Fruit fly (Drosophila melanogaster) whole organism, embryonic: ENCODE measurements around the gene r-l.

ENCODE experiments used
- Asciz ChIP-seq: fragments of 200-800 bp; sonication (Bioruptor generic); optimal IDR thresholded peaks from 2 replicates; lab custom pipeline; 2017; ENCODE audit warnings: missing biosample characterization, mild to moderate bottlenecking, missing genetic modification characterization, missing genetic modification reagents
- Bdp1 ChIP-seq: fragments of 200-800 bp; sonication (Bioruptor generic); optimal IDR thresholded peaks from 3 replicates; lab custom pipeline; 2016; ENCODE audit warnings: missing biosample characterization, missing genetic modification characterization
- CG10274 ChIP-seq: fragments of 200-800 bp; sonication (Bioruptor generic); optimal IDR thresholded peaks from 3 replicates; lab custom pipeline; 2017; ENCODE audit warnings: missing biosample characterization, mild to moderate bottlenecking, missing genetic modification characterization
- CG11695 ChIP-seq: fragments of 200-800 bp; sonication (Bioruptor generic); IDR thresholded peaks from 3 replicates; pipeline ENCODE4 v1.3.6; 2022; ENCODE audit warnings: missing biosample characterization, missing genetic modification characterization
- CG12769 ChIP-seq: fragments of 200-800 bp; sonication (Bioruptor generic); optimal IDR thresholded peaks from 2 replicates; lab custom pipeline; 2019; ENCODE audit warnings: missing biosample characterization, mild to moderate bottlenecking, missing genetic modification characterization, moderate library complexity
- CG13424 ChIP-seq: fragments of 200-800 bp; sonication (Bioruptor generic); optimal IDR thresholded peaks from 2 replicates; lab custom pipeline; 2019; ENCODE audit warnings: missing biosample characterization, mild to moderate bottlenecking, missing genetic modification characterization, moderate library complexity
- CG15011 ChIP-seq: fragments of 200-800 bp; sonication (Bioruptor generic); optimal IDR thresholded peaks from 3 replicates; lab custom pipeline; 2018; ENCODE audit warnings: missing biosample characterization, mild to moderate bottlenecking, missing genetic modification characterization
- CG17385 ChIP-seq: fragments of 200-800 bp; sonication (Bioruptor generic); optimal IDR thresholded peaks from 3 replicates; lab custom pipeline; 2018; ENCODE audit warnings: missing biosample characterization, mild to moderate bottlenecking, missing genetic modification characterization
- CG2129 ChIP-seq: fragments of 200-800 bp; sonication (Bioruptor generic); IDR thresholded peaks from 2 replicates; pipeline ENCODE4 v1.3.6; 2022; ENCODE audit warnings: missing biosample characterization, missing genetic modification characterization; ENCODE audit not compliant: partially characterized antibody
- CG2199 ChIP-seq: fragments of 200-800 bp; sonication (Bioruptor generic); IDR thresholded peaks from 3 replicates; pipeline ENCODE4 v1.3.6; 2022; ENCODE audit warnings: missing biosample characterization, missing genetic modification characterization
- CG30403 ChIP-seq: fragments of 200-800 bp; sonication (Bioruptor generic); optimal IDR thresholded peaks from 3 replicates; lab custom pipeline; 2016; ENCODE audit warnings: missing biosample characterization, missing genetic modification characterization
- CG31365 ChIP-seq: fragments of 200-800 bp; sonication (Bioruptor generic); optimal IDR thresholded peaks from 2 replicates; lab custom pipeline; 2018; ENCODE audit warnings: missing biosample characterization, mild to moderate bottlenecking, missing genetic modification characterization
- CG31441 ChIP-seq: fragments of 200-800 bp; sonication (Bioruptor generic); IDR thresholded peaks from 2 replicates; pipeline ENCODE4 v1.3.6; 2022; ENCODE audit warnings: missing biosample characterization, missing genetic modification characterization
- CG6254 ChIP-seq: fragments of 200-800 bp; sonication (Bioruptor generic); optimal IDR thresholded peaks from 3 replicates; lab custom pipeline; 2017; ENCODE audit warnings: mild to moderate bottlenecking, missing biosample characterization, missing genetic modification reagents, missing genetic modification characterization
- CoRest ChIP-seq: fragments of 200-800 bp; sonication (Bioruptor generic); optimal IDR thresholded peaks from 3 replicates; lab custom pipeline; 2018; ENCODE audit warnings: missing biosample characterization, mild to moderate bottlenecking, missing genetic modification characterization, moderate library complexity
- D ChIP-seq, 2 experiments: fragments of 200-800 bp in 1 of 2; fragments of >200 bp in 1 of 2; sonication (Bioruptor generic) in 1 of 2; optimal IDR thresholded peaks; 2 replicates in 1 of 2; 3 replicates in 1 of 2; lab custom pipeline; 2017; ENCODE audit warnings: mild to moderate bottlenecking in 1 of 2, missing biosample characterization in 1 of 2, missing genetic modification characterization in 1 of 2, missing genetic modification reagents in 1 of 2
- Drgx ChIP-seq: fragments of 200-800 bp; sonication (Bioruptor generic); IDR thresholded peaks from 2 replicates; pipeline ENCODE4 v1.3.6; 2022; ENCODE audit warnings: missing biosample characterization, missing genetic modification characterization
- E2f2 ChIP-seq: fragments of 200-800 bp; sonication (Bioruptor generic); IDR thresholded peaks from 2 replicates; pipeline ENCODE4 v1.3.6; 2022; ENCODE audit warnings: missing biosample characterization, missing genetic modification characterization
- HLH4C ChIP-seq: fragments of 200-800 bp; sonication (Bioruptor generic); IDR thresholded peaks from 3 replicates; pipeline ENCODE4 v1.3.6; 2022; ENCODE audit warnings: missing biosample characterization, missing genetic modification characterization; ENCODE audit not compliant: partially characterized antibody
- Hmr ChIP-seq: fragments of 200-800 bp; sonication (Bioruptor generic); optimal IDR thresholded peaks from 3 replicates; lab custom pipeline; 2017; ENCODE audit warnings: mild to moderate bottlenecking, missing biosample characterization, missing genetic modification reagents, missing genetic modification characterization
- Lim3 ChIP-seq: fragments of 200-800 bp; sonication (Bioruptor generic); IDR thresholded peaks from 2 replicates; pipeline ENCODE4 v1.3.6; 2022; ENCODE audit warnings: missing biosample characterization, missing genetic modification characterization
- Meics ChIP-seq: fragments of 200-800 bp; sonication (Bioruptor generic); optimal IDR thresholded peaks from 2 replicates; lab custom pipeline; 2017; ENCODE audit warnings: missing biosample characterization, mild to moderate bottlenecking, missing genetic modification characterization
- Nf-YC ChIP-seq: fragments of 200-800 bp; optimal IDR thresholded peaks from 3 replicates; lab custom pipeline; 2019; ENCODE audit warnings: missing biosample characterization, mild to moderate bottlenecking, missing genetic modification characterization, moderate library complexity
- Oli ChIP-seq: fragments of 200-800 bp; sonication (Bioruptor generic); optimal IDR thresholded peaks from 2 replicates; lab custom pipeline; 2018; ENCODE audit warnings: missing biosample characterization, mild to moderate bottlenecking, missing genetic modification characterization, moderate library complexity
- Optix ChIP-seq: fragments of 200-800 bp; sonication (Bioruptor generic); IDR thresholded peaks from 3 replicates; pipeline ENCODE4 v1.3.6; 2022; ENCODE audit warnings: missing biosample characterization, missing genetic modification characterization
- Sox100B ChIP-seq: fragments of 200-800 bp; sonication (Bioruptor generic); optimal IDR thresholded peaks from 3 replicates; lab custom pipeline; 2018; ENCODE audit warnings: missing biosample characterization, mild to moderate bottlenecking, missing genetic modification characterization
- Sox102F ChIP-seq: fragments of 200-800 bp; sonication (Bioruptor generic); optimal IDR thresholded peaks from 2 replicates; lab custom pipeline; 2018; ENCODE audit warnings: missing biosample characterization, mild to moderate bottlenecking, missing genetic modification characterization, moderate library complexity
- Trl ChIP-seq, 3 experiments: fragments of >200 bp in 2 of 3; fragments of 200-800 bp in 1 of 3; sonication (Bioruptor generic) in 1 of 3; optimal IDR thresholded peaks; 2 replicates in 1 of 3; 3 replicates in 2 of 3; lab custom pipeline; 2016 to 2017; ENCODE audit warnings: missing biosample characterization in 1 of 3, missing genetic modification characterization in 1 of 3
- ac ChIP-seq: fragments of 200-800 bp; sonication (Bioruptor generic); optimal IDR thresholded peaks from 3 replicates; lab custom pipeline; 2017; ENCODE audit warnings: missing biosample characterization, mild to moderate bottlenecking, missing genetic modification characterization
- ase ChIP-seq: fragments of 200-800 bp; sonication (Bioruptor generic); IDR thresholded peaks from 3 replicates; pipeline ENCODE4 v1.3.6; 2022; ENCODE audit warnings: missing biosample characterization, missing genetic modification characterization
- az2 ChIP-seq: fragments of 200-800 bp; sonication (Bioruptor generic); optimal IDR thresholded peaks from 3 replicates; lab custom pipeline; 2016; ENCODE audit warnings: missing biosample characterization, missing genetic modification characterization
- bab2 ChIP-seq: fragments of 200-800 bp; sonication (Bioruptor generic); optimal IDR thresholded peaks from 2 replicates; lab custom pipeline; 2016; ENCODE audit warnings: missing biosample characterization, missing genetic modification characterization
- bcd ChIP-seq: fragments of 200-800 bp; sonication (Bioruptor generic); optimal IDR thresholded peaks from 2 replicates; lab custom pipeline; 2017; ENCODE audit warnings: missing biosample characterization, mild to moderate bottlenecking, missing genetic modification characterization
- corto ChIP-seq: fragments of 200-800 bp; sonication (Bioruptor generic); optimal IDR thresholded peaks from 2 replicates; lab custom pipeline; 2016; ENCODE audit warnings: missing biosample characterization, mild to moderate bottlenecking, missing genetic modification characterization, moderate library complexity
- dysf ChIP-seq: fragments of 200-800 bp; sonication (Bioruptor generic); IDR thresholded peaks from 3 replicates; pipeline ENCODE4 v1.3.6; 2022; ENCODE audit warnings: missing biosample characterization, missing genetic modification characterization
- fd96Cb ChIP-seq: fragments of 200-800 bp; sonication (Bioruptor generic); optimal IDR thresholded peaks from 2 replicates; lab custom pipeline; 2018; ENCODE audit warnings: missing biosample characterization, mild to moderate bottlenecking, missing genetic modification characterization, moderate library complexity
- lab ChIP-seq: fragments of 200-800 bp; sonication (Bioruptor generic); optimal IDR thresholded peaks from 3 replicates; lab custom pipeline; 2017; ENCODE audit warnings: missing biosample characterization, missing genetic modification characterization, mild to moderate bottlenecking, moderate library complexity, missing genetic modification reagents
- lilli ChIP-seq: fragments of 200-800 bp; sonication (Bioruptor generic); optimal IDR thresholded peaks from 3 replicates; lab custom pipeline; 2016; ENCODE audit warnings: missing biosample characterization, missing genetic modification characterization
- lmd ChIP-seq: fragments of 200-800 bp; sonication (Bioruptor generic); IDR thresholded peaks from 2 replicates; pipeline ENCODE4 v1.3.6; 2022; ENCODE audit warnings: missing biosample characterization, missing genetic modification characterization
- nau ChIP-seq: fragments of 200-800 bp; sonication (Bioruptor generic); optimal IDR thresholded peaks from 3 replicates; lab custom pipeline; 2017; ENCODE audit warnings: missing biosample characterization, mild to moderate bottlenecking, missing genetic modification characterization, missing genetic modification reagents
- nerfin-1 ChIP-seq: fragments of 200-800 bp; sonication (Bioruptor generic); optimal IDR thresholded peaks from 3 replicates; lab custom pipeline; 2019; ENCODE audit warnings: missing biosample characterization, mild to moderate bottlenecking, missing genetic modification characterization, moderate library complexity
- row ChIP-seq: fragments of 200-800 bp; sonication (Bioruptor generic); IDR thresholded peaks from 3 replicates; pipeline ENCODE4 v1.3.6; 2022; ENCODE audit warnings: missing biosample characterization, missing genetic modification characterization
- run ChIP-seq: fragments of 200-800 bp; sonication (Bioruptor generic); optimal IDR thresholded peaks from 3 replicates; lab custom pipeline; 2018; ENCODE audit warnings: missing biosample characterization, mild to moderate bottlenecking, missing genetic modification characterization
- salm ChIP-seq: fragments of 200-800 bp; sonication (Bioruptor generic); optimal IDR thresholded peaks from 2 replicates; lab custom pipeline; 2018; ENCODE audit warnings: missing biosample characterization, mild to moderate bottlenecking, missing genetic modification characterization
- tio ChIP-seq: fragments of 200-800 bp; sonication (Bioruptor generic); optimal IDR thresholded peaks from 2 replicates; lab custom pipeline; 2017; ENCODE audit warnings: missing biosample characterization, missing genetic modification characterization, inconsistent platforms
- tx ChIP-seq: fragments of 200-800 bp; sonication (Bioruptor generic); optimal IDR thresholded peaks from 2 replicates; lab custom pipeline; 2016; ENCODE audit warnings: missing biosample characterization, missing genetic modification characterization
- zf30C ChIP-seq: fragments of 200-800 bp; sonication (Bioruptor generic); optimal IDR thresholded peaks from 3 replicates; lab custom pipeline; 2018; ENCODE audit warnings: missing biosample characterization, mild to moderate bottlenecking, missing genetic modification characterization

r-l gene

DNA sequence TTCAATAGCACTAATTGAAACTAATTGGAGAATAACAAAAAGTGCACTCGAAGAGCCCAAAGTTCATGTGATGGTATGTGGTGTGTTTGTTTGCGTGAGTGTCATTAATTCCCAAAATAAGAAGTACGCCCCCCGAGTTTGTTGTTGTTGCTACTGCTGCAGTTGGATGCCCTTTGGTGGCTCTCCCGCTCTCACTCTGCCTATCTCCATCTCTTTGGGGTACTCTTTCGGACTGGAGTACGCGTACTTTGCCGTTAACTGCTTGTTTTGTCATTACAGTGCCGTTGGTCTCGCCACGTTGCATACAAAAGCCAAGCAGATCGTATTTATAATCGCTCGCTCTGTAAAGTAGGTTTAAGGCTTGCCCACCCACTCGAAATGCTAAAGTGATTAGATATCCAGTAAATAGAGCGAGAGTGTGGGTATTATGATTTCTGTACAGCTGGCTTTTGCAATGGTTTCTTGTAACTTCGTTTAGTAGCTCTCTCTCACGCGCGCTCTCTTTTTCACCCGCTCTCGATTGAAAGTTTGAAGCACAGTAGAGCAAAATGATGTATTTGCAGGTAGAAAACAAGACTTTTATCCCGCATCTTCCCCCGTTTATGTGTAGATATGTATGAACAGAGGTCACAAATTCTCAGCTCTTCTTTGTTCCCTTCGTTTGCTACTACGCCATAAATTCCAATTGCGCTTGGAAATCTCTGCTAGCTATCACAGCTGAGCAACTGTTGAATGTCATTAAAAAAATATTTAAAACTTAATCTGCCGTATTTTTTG is 39.0 kb upstream of the r-l start (continued):
- TF ChIP-seq fd96Cb (peak; percentile 28), Drgx (GFP tag; lab: Robert Waterston, UW) (peak; percentile 19; the same call in 1 of the 2 replicates), az2 (GFP tag; lab: Kevin White, UChicago) (peak; percentile 34), CG2129 (GFP tag; lab: Robert Waterston, UW) (no peak), ase (no peak), tx (GFP tag; lab: Kevin White, UChicago) (no peak), E2f2 (GFP tag; lab: Robert Waterston, UW) (no peak; the same call in 1 of the 2 replicates), Sox102F (GFP tag; lab: Kevin White, UChicago) (peak; percentile 49), CG12769 (tag; lab: Kevin White, UChicago) (peak; percentile 17), nerfin-1 (tag; lab: Kevin White, UChicago) (peak; percentile 64), CoRest (peak; percentile 27), CG2199 (peak; percentile 10; the same call in 1 of the 3 replicates), CG30403 (peak; percentile 23), CG15011 (GFP tag; lab: Kevin White, UChicago) (no peak), Bdp1 (GFP tag; lab: Kevin White, UChicago) (no peak), HLH4C (GFP tag; lab: Robert Waterston, UW) (0 out of 3 replicates have a peak, but pooled peaks have one; percentile 23), salm (tag; lab: Kevin White, UChicago) (peak; percentile 38), zf30C (GFP tag; lab: Kevin White, UChicago) (no peak), ac (no peak), corto (GFP tag; lab: Kevin White, UChicago) (peak; percentile 71), run (peak; percentile 39), CG17385 (GFP tag; lab: Kevin White, UChicago) (peak; percentile 57), Meics (GFP tag; lab: Kevin White, UChicago) (peak; percentile 63), Nf-YC (tag; lab: Kevin White, UChicago) (no peak), CG31441 (GFP tag; lab: Robert Waterston, UW) (no peak; the same call in 1 of the 2 replicates), bcd (GFP tag; lab: Kevin White, UChicago) (peak; percentile 19), Trl (optimal IDR thresholded peaks at IDR 0.05; lab: Kevin White, UChicago) (peak; percentile 75), Trl (GFP tag; optimal IDR thresholded peaks at IDR 0.05; lab: Kevin White, UChicago) (no peak), Oli (peak; percentile 67), Lim3 (GFP tag; lab: Robert Waterston, UW) (no peak), lab (GFP tag; lab: Kevin White, UChicago) (peak; percentile 53), Optix (GFP tag; lab: Robert Waterston, UW) (0 out of 3 replicates have a peak, but pooled peaks have one; percentile 38), Hmr (GFP tag; lab: Kevin White, UChicago) (peak; percentile 58), nau (GFP tag; lab: Kevin White, UChicago) (peak; percentile 16), D (optimal IDR thresholded peaks at IDR 0.05; lab: Kevin White, UChicago) (no peak), D (GFP tag; optimal IDR thresholded peaks at IDR 0.05; lab: Kevin White, UChicago) (peak; percentile 5), CG31365 (tag; lab: Kevin White, UChicago) (peak; percentile 79), lilli (GFP tag; lab: Kevin White, UChicago) (peak; percentile 22), CG6254 (GFP tag; lab: Kevin White, UChicago) (peak; percentile 64), CG10274 (GFP tag; lab: Kevin White, UChicago) (peak; percentile 11), bab2 (GFP tag; lab: Kevin White, UChicago) (no peak), CG13424 (tag; lab: Kevin White, UChicago) (peak; percentile 45), lmd (GFP tag; lab: Robert Waterston, UW) (peak; percentile 26; the same call in 1 of the 2 replicates), CG11695 (peak; percentile 29; the same call in 1 of the 3 replicates), dysf (peak; percentile 60; the same call in 2 of the 3 replicates), Asciz (GFP tag; lab: Kevin White, UChicago) (peak; percentile 38), row (peak; percentile 65), tio (no peak), Sox100B (GFP tag; lab: Kevin White, UChicago) (peak; percentile 25)
